Worm (Caenorhabditis elegans) whole organism, young adult: ENCODE data around the gene Y43F8B.28.

Experiments
- ama-1 ChIP-seq, 3 experiments: fragments of 150-350 bp in 1 of 3; sonication (generic microtip) in 2 of 3; optimal IDR thresholded peaks; 2 replicates each; lab custom pipeline; 2014 to 2018; ENCODE audit warnings: missing biosample characterization in 2 of 3, missing genetic modification characterization in 2 of 3, missing genetic modification reagents in 2 of 3
- bed-1 ChIP-seq: fragments of 200-800 bp; sonication (Bioruptor generic); IDR thresholded peaks from 2 replicates; pipeline ENCODE4 v1.3.6; 2022; ENCODE audit warnings: missing genetic modification reagents, missing genetic modification characterization, missing compliant biosample characterization
- die-1 ChIP-seq: sonication (generic microtip); optimal IDR thresholded peaks from 2 replicates; lab custom pipeline; 2016; ENCODE audit warnings: missing genotype, mild to moderate bottlenecking, missing genetic modification characterization, missing compliant biosample characterization
- dox-1 ChIP-seq: fragments of 200-800 bp; sonication (Bioruptor generic); IDR thresholded peaks from 2 replicates; pipeline ENCODE4 v1.3.6; 2022; ENCODE audit warnings: missing genetic modification reagents, missing genetic modification characterization, missing compliant biosample characterization
- efl-1 ChIP-seq: fragments of 150-350 bp; optimal IDR thresholded peaks from 2 replicates; lab custom pipeline; 2014; ENCODE audit warnings: missing biosample characterization, missing genetic modification reagents, missing genetic modification characterization
- ets-4 ChIP-seq: fragments of 200-800 bp; sonication (Bioruptor generic); optimal IDR thresholded peaks from 2 replicates; lab custom pipeline; 2018; ENCODE audit warnings: mild to moderate bottlenecking, missing genetic modification characterization, missing compliant biosample characterization
- nhr-90 ChIP-seq: sonication (generic microtip); optimal IDR thresholded peaks from 2 replicates; lab custom pipeline; 2016; ENCODE audit warnings: missing genotype, mild to moderate bottlenecking, missing genetic modification characterization, missing compliant biosample characterization
- rec-8 ChIP-seq, 2 experiments: sonication (generic microtip); optimal IDR thresholded peaks; 2 replicates each; lab custom pipeline; 2016; ENCODE audit warnings: mild to moderate bottlenecking in 2 of 2, missing genetic modification characterization in 2 of 2, missing genetic modification reagents in 2 of 2, missing genotype in 2 of 2, missing biosample characterization in 1 of 2, missing compliant biosample characterization in 1 of 2, moderate library complexity in 1 of 2
- rpc-1 ChIP-seq, 2 experiments: fragments of 150-350 bp in 1 of 2; sonication (generic microtip) in 1 of 2; optimal IDR thresholded peaks; 2 replicates each; lab custom pipeline; 2014 to 2018; ENCODE audit warnings: missing biosample characterization in 1 of 2, missing genetic modification characterization in 1 of 2, missing genetic modification reagents in 1 of 2, missing genotype in 1 of 2
- snpc-4 ChIP-seq, 5 experiments: fragments of 150-350 bp in 1 of 5; sonication (generic microtip) in 4 of 5; optimal IDR thresholded peaks; 2 replicates each; lab custom pipeline; 2014 to 2018; ENCODE audit warnings: missing genetic modification characterization in 5 of 5, missing biosample characterization in 3 of 5, antibody characterized with exemption in 2 of 5, mild to moderate bottlenecking in 2 of 5, missing compliant biosample characterization in 2 of 5, missing genotype in 2 of 5, moderate library complexity in 2 of 5, missing genetic modification reagents in 1 of 5
- ztf-25 ChIP-seq: fragments of 200-800 bp; sonication (Bioruptor generic); IDR thresholded peaks from 2 replicates; pipeline ENCODE4 v1.3.6; 2022; ENCODE audit warnings: missing genetic modification reagents, missing genetic modification characterization, missing compliant biosample characterization

- TF ChIP-seq ama-1 (optimal IDR thresholded peaks at IDR 0.05; lab: Kevin White, UChicago) (no peak), ama-1 (GFP tag; optimal IDR thresholded peaks at IDR 0.05; lab: Kevin White, UChicago) (no peak), rec-8 (tag; optimal IDR thresholded peaks at IDR 0.05; lab: Kevin White, UChicago) (no peak), die-1 (tag; lab: Kevin White, UChicago) (no peak), snpc-4 (GFP tag; optimal IDR thresholded peaks at IDR 0.05; lab: Kevin White, UChicago) (no peak), snpc-4 (tag; optimal IDR thresholded peaks at IDR 0.05; lab: Kevin White, UChicago) (no peak), dox-1 (GFP tag; lab: Robert Waterston, UW) (no peak), bed-1 (GFP tag; lab: Robert Waterston, UW) (no peak), nhr-90 (tag; lab: Kevin White, UChicago) (no peak), ztf-25 (no peak), rpc-1 (optimal IDR thresholded peaks at IDR 0.05; lab: Kevin White, UChicago) (peak; percentile 51), rpc-1 (tag; optimal IDR thresholded peaks at IDR 0.05; lab: Kevin White, UChicago) (peak; percentile 71), ets-4 (GFP tag; lab: Kevin White, UChicago) (no peak), efl-1 (GFP tag; lab: Kevin White, UChicago) (no peak)
Observed at ce11 chrV:19484507-19484906, 612 bp upstream of the Y43F8B.28 start, which contains the start of gene Y43F8B.17.
